In the genomic region with DNA sequence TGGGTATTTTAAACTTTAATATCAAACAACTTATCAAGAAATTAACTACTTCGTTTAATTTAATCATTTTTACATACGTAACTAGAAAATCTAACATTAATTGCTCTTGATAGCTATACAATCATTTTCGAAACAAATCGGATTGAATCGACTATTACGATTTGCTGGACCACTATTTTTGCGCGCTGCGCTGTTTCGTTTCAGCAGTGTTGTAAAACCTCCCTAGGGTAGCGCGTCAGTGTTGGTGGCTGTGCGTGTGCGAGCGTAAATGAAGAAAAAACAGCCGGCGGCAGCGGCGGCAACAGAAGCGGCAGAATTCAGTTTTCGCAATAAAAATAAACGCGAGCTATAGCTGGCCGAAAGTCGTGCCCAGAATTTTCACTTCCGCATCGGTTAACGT, we compare ENCODE assay signal across 1 fruit fly cellular context.
A peak's percentile ranks its signal among the peaks of the same experiment; 100 is the strongest.
TF ChIP-seq lines count a peak whose summit lies in the region.

TSS of gene CG33116 (plus strand) at position 233 of the 400 bp plus-strand sequence.

TF ChIP-seq in whole organism, embryonic, 481 proteins besides CTCF, POLR2A, EP300 and RAD21 (continued from another document):
- TF ChIP-seq fd102C (GFP tag; optimal IDR thresholded peaks at IDR 0.05; lab: Kevin White, UChicago): no peak
- TF ChIP-seq jigr1 (GFP tag; IDR thresholded peaks at IDR 0.05; lab: Robert Waterston, UW): no peak
- TF ChIP-seq CG7556 (GFP tag; optimal IDR thresholded peaks at IDR 0.05; lab: Kevin White, UChicago): peak; percentile 79
- no peak for TF ChIP-seq Doc3 (GFP tag; IDR thresholded peaks at IDR 0.05; lab: Robert Waterston, UW; ENCODE audit: partially characterized antibody)
- TF ChIP-seq CG31388 (GFP tag; optimal IDR thresholded peaks at IDR 0.05; lab: Kevin White, UChicago): no peak
- TF ChIP-seq slp2 (GFP tag; optimal IDR thresholded peaks at IDR 0.05; lab: Kevin White, UChicago): peak; percentile 73
- peak; percentile 72 for TF ChIP-seq scrt (GFP tag; optimal IDR thresholded peaks at IDR 0.05; lab: Kevin White, UChicago)
- TF ChIP-seq Hey (tag; optimal IDR thresholded peaks at IDR 0.05; lab: Kevin White, UChicago): peak; percentile 60
- peak; percentile 23; the same call in 1 of the 2 replicates for TF ChIP-seq inv (GFP tag; IDR thresholded peaks at IDR 0.05; lab: Robert Waterston, UW; ENCODE audit: partially characterized antibody)
- peak; percentile 57; the same call in 1 of the 2 replicates for TF ChIP-seq wdn (GFP tag; IDR thresholded peaks at IDR 0.05; lab: Robert Waterston, UW)
- TF ChIP-seq pros (GFP tag; optimal IDR thresholded peaks at IDR 0.05; lab: Kevin White, UChicago): no peak
- peak; percentile 87 for TF ChIP-seq zfh2 (GFP tag; optimal IDR thresholded peaks at IDR 0.05; lab: Kevin White, UChicago)
- TF ChIP-seq sob (GFP tag; IDR thresholded peaks at IDR 0.05; lab: Robert Waterston, UW): peak; percentile 89
- peak; percentile 51 for TF ChIP-seq sd (tag; optimal IDR thresholded peaks at IDR 0.05; lab: Kevin White, UChicago)
- TF ChIP-seq ftz-f1 (GFP tag; optimal IDR thresholded peaks at IDR 0.05; lab: Kevin White, UChicago): peak; percentile 39
- peak; percentile 83 for TF ChIP-seq jumu (GFP tag; optimal IDR thresholded peaks at IDR 0.05; lab: Kevin White, UChicago)
TF ChIP-seq in whole organism, embryonic: peak in this region for 420.
